Worm (Caenorhabditis elegans): ENCODE results near the gene cyn-16.

DNA sequence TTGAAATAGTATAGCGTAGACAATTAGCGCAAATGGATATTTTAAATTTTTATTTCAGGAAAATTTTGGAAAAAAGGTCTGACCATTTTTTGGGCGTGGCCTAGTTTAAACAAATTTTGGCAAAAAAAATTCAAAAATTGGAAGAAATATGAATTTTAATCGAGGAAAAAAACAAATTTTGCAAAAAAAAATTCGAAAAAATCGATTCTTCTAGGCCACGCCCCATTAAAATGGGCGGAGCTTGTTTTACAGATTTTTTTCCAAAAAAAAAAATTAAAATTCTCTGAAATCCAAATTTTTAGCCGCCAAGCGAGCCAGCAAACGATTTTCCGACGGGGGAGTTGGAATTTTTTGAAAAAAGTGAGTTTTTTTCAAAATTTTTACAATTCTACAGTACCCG, 12.7 kb upstream of the cyn-16 start, which contains the start of gene nadk-2:
- TF ChIP-seq lsy-2 (tag; optimal IDR thresholded peaks at IDR 0.05), result no peak
- no peak for TF ChIP-seq elt-3 (tag; optimal IDR thresholded peaks at IDR 0.05)
- TF ChIP-seq nhr-23 (tag; optimal IDR thresholded peaks at IDR 0.05), result no peak
- TF ChIP-seq skn-1 (tag; optimal IDR thresholded peaks at IDR 0.05), result no peak
- TF ChIP-seq ceh-82 (tag; optimal IDR thresholded peaks at IDR 0.05), result no peak
